Fruit fly (Drosophila melanogaster) whole organism, embryonic: ENCODE measurements around the gene tup.

ENCODE experiments used
- Bgb ChIP-seq: fragments of 200-800 bp; sonication (Bioruptor generic); IDR thresholded peaks from 2 replicates; pipeline ENCODE4 v1.3.6; 2022; ENCODE audit warnings: missing biosample characterization, missing genetic modification characterization; ENCODE audit not compliant: partially characterized antibody
- Blimp-1 ChIP-seq: fragments of 200-800 bp; sonication (Bioruptor generic); optimal IDR thresholded peaks from 3 replicates; lab custom pipeline; 2018; ENCODE audit warnings: missing biosample characterization, missing genetic modification characterization, mild to moderate bottlenecking, moderate library complexity, missing genetic modification reagents
- Bteb2 ChIP-seq: fragments of 200-800 bp; sonication (Bioruptor generic); optimal IDR thresholded peaks from 2 replicates; lab custom pipeline; 2016; ENCODE audit warnings: missing biosample characterization, missing genetic modification characterization
- CG10366 ChIP-seq: fragments of 200-800 bp; sonication (Bioruptor generic); IDR thresholded peaks from 2 replicates; pipeline ENCODE4 v1.3.6; 2022; ENCODE audit warnings: missing biosample characterization, missing genetic modification characterization
- CG10431 ChIP-seq: fragments of 200-800 bp; sonication (Bioruptor generic); optimal IDR thresholded peaks from 3 replicates; lab custom pipeline; 2018; ENCODE audit warnings: missing biosample characterization, mild to moderate bottlenecking, missing genetic modification characterization
- CG10462 ChIP-seq: fragments of 200-800 bp; sonication (Bioruptor generic); optimal IDR thresholded peaks from 2 replicates; lab custom pipeline; 2016; ENCODE audit warnings: missing biosample characterization, missing genetic modification characterization
- CG10565 ChIP-seq: fragments of 200-800 bp; sonication (Bioruptor generic); optimal IDR thresholded peaks from 3 replicates; lab custom pipeline; 2016; ENCODE audit warnings: missing biosample characterization, mild to moderate bottlenecking, missing genetic modification characterization
- CG12659 ChIP-seq: fragments of 200-800 bp; sonication (Bioruptor generic); optimal IDR thresholded peaks from 3 replicates; lab custom pipeline; 2017; ENCODE audit warnings: mild to moderate bottlenecking, missing biosample characterization, missing genetic modification reagents, missing genetic modification characterization
- CG12942 ChIP-seq: fragments of 200-800 bp; sonication (Bioruptor generic); optimal IDR thresholded peaks from 3 replicates; lab custom pipeline; 2016; ENCODE audit warnings: missing biosample characterization, missing genetic modification characterization
- CG14050 ChIP-seq: fragments of 200-800 bp; sonication (Bioruptor generic); IDR thresholded peaks from 3 replicates; pipeline ENCODE4 v1.3.6; 2022; ENCODE audit warnings: missing biosample characterization, missing genetic modification characterization
- CG14667 ChIP-seq: fragments of 200-800 bp; sonication (Bioruptor generic); IDR thresholded peaks from 2 replicates; pipeline ENCODE4 v1.3.6; 2022; ENCODE audit warnings: missing biosample characterization, missing genetic modification characterization
- CG15514 ChIP-seq: fragments of 200-800 bp; sonication (Bioruptor generic); optimal IDR thresholded peaks from 3 replicates; lab custom pipeline; 2017; ENCODE audit warnings: missing biosample characterization, missing genetic modification characterization, mild to moderate bottlenecking, moderate library complexity, missing genetic modification reagents
- CG17186 ChIP-seq: fragments of 200-800 bp; sonication (Bioruptor generic); optimal IDR thresholded peaks from 3 replicates; lab custom pipeline; 2017; ENCODE audit warnings: missing biosample characterization, missing genetic modification reagents, missing genetic modification characterization
- CG5180 ChIP-seq: fragments of 200-800 bp; sonication (Bioruptor generic); optimal IDR thresholded peaks from 3 replicates; lab custom pipeline; 2017; ENCODE audit warnings: missing biosample characterization, missing genetic modification characterization, mild to moderate bottlenecking, moderate library complexity, missing genetic modification reagents
- CG6791 ChIP-seq: fragments of 200-800 bp; sonication (Bioruptor generic); IDR thresholded peaks from 3 replicates; pipeline ENCODE4 v1.3.6; 2022; ENCODE audit warnings: missing biosample characterization, missing genetic modification characterization; ENCODE audit not compliant: partially characterized antibody
- CG6813 ChIP-seq: fragments of 200-800 bp; sonication (Bioruptor generic); optimal IDR thresholded peaks from 2 replicates; lab custom pipeline; 2017; ENCODE audit warnings: missing biosample characterization, missing genetic modification characterization, mild to moderate bottlenecking, moderate library complexity, missing genetic modification reagents
- CG8765 ChIP-seq: fragments of 200-800 bp; sonication (Bioruptor generic); IDR thresholded peaks from 2 replicates; pipeline ENCODE4 v1.3.6; 2022; ENCODE audit warnings: missing biosample characterization, missing genetic modification characterization
- CG9215 ChIP-seq: fragments of 200-800 bp; sonication (Bioruptor generic); IDR thresholded peaks from 2 replicates; pipeline ENCODE4 v1.3.6; 2022; ENCODE audit warnings: missing biosample characterization, missing genetic modification characterization
- CG9437 ChIP-seq: fragments of 200-800 bp; sonication (Bioruptor generic); optimal IDR thresholded peaks from 2 replicates; lab custom pipeline; 2018; ENCODE audit warnings: missing biosample characterization, mild to moderate bottlenecking, missing genetic modification characterization
- CG9932 ChIP-seq: fragments of 200-800 bp; sonication (Bioruptor generic); IDR thresholded peaks from 2 replicates; pipeline ENCODE4 v1.3.6; 2022; ENCODE audit warnings: missing biosample characterization, missing genetic modification characterization
- Chrac-16 ChIP-seq: fragments of 200-800 bp; sonication (Bioruptor generic); optimal IDR thresholded peaks from 3 replicates; lab custom pipeline; 2016; ENCODE audit warnings: missing biosample characterization, missing genetic modification characterization
- Dp ChIP-seq: fragments of 200-800 bp; sonication (Bioruptor generic); optimal IDR thresholded peaks from 2 replicates; lab custom pipeline; 2018; ENCODE audit warnings: missing biosample characterization, mild to moderate bottlenecking, missing genetic modification characterization, moderate library complexity
- Dref ChIP-seq: fragments of 200-800 bp; sonication (Bioruptor generic); IDR thresholded peaks from 2 replicates; pipeline ENCODE4 v1.3.6; 2022; ENCODE audit warnings: missing biosample characterization, missing genetic modification characterization
- Gsc ChIP-seq: fragments of 200-800 bp; sonication (Bioruptor generic); IDR thresholded peaks from 2 replicates; pipeline ENCODE4 v1.3.6; 2022; ENCODE audit warnings: missing biosample characterization, missing genetic modification characterization
- Hr3 ChIP-seq: fragments of 200-800 bp; sonication (Bioruptor generic); optimal IDR thresholded peaks from 3 replicates; lab custom pipeline; 2016; ENCODE audit warnings: missing biosample characterization, missing genetic modification characterization
- Hsf ChIP-seq: fragments of 200-800 bp; sonication (Bioruptor generic); optimal IDR thresholded peaks from 3 replicates; lab custom pipeline; 2016; ENCODE audit warnings: missing biosample characterization, missing genetic modification characterization
- NK7.1 ChIP-seq: fragments of 200-800 bp; sonication (Bioruptor generic); optimal IDR thresholded peaks from 3 replicates; lab custom pipeline; 2016; ENCODE audit warnings: missing biosample characterization, missing genetic modification characterization
- Side ChIP-seq: fragments of 200-800 bp; sonication (Bioruptor generic); optimal IDR thresholded peaks from 2 replicates; lab custom pipeline; 2016; ENCODE audit warnings: missing biosample characterization, missing genetic modification characterization
- Sry-β ChIP-seq: fragments of 200-800 bp; sonication (Bioruptor generic); optimal IDR thresholded peaks from 2 replicates; lab custom pipeline; 2018; ENCODE audit warnings: missing biosample characterization, mild to moderate bottlenecking, missing genetic modification characterization, moderate library complexity
- Vsx1 ChIP-seq: fragments of 200-800 bp; sonication (Bioruptor generic); optimal IDR thresholded peaks from 2 replicates; lab custom pipeline; 2017; ENCODE audit warnings: missing biosample characterization, mild to moderate bottlenecking, missing genetic modification characterization, missing genetic modification reagents
- Xbp1 ChIP-seq: fragments of 200-800 bp; sonication (Bioruptor generic); optimal IDR thresholded peaks from 3 replicates; lab custom pipeline; 2016; ENCODE audit warnings: missing biosample characterization, mild to moderate bottlenecking, missing genetic modification characterization
- amos ChIP-seq: fragments of 200-800 bp; sonication (Bioruptor generic); IDR thresholded peaks from 2 replicates; pipeline ENCODE4 v1.3.6; 2022; ENCODE audit warnings: missing biosample characterization, missing genetic modification characterization; ENCODE audit not compliant: partially characterized antibody
- bcd ChIP-seq: fragments of 200-800 bp; sonication (Bioruptor generic); optimal IDR thresholded peaks from 2 replicates; lab custom pipeline; 2017; ENCODE audit warnings: missing biosample characterization, mild to moderate bottlenecking, missing genetic modification characterization
- bowl ChIP-seq: fragments of 200-800 bp; sonication (Bioruptor generic); IDR thresholded peaks from 2 replicates; pipeline ENCODE4 v1.3.6; 2022; ENCODE audit warnings: missing biosample characterization, missing genetic modification characterization
- cad ChIP-seq: fragments of >200 bp; optimal IDR thresholded peaks from 2 replicates; lab custom pipeline; 2017; ENCODE audit warnings: missing biosample characterization, missing genetic modification characterization
- cas ChIP-seq: fragments of 200-800 bp; sonication (Bioruptor generic); IDR thresholded peaks from 2 replicates; pipeline ENCODE4 v1.3.6; 2022; ENCODE audit warnings: missing biosample characterization, missing genetic modification characterization
- crc ChIP-seq: fragments of 200-800 bp; sonication (Bioruptor generic); optimal IDR thresholded peaks from 2 replicates; lab custom pipeline; 2016; ENCODE audit warnings: missing biosample characterization, missing genetic modification characterization
- cwo ChIP-seq: fragments of 200-800 bp; sonication (Bioruptor generic); optimal IDR thresholded peaks from 3 replicates; lab custom pipeline; 2017; ENCODE audit warnings: missing biosample characterization, missing genetic modification characterization, mild to moderate bottlenecking, moderate library complexity, missing genetic modification reagents
- emc ChIP-seq: fragments of 200-800 bp; sonication (Bioruptor generic); optimal IDR thresholded peaks from 2 replicates; lab custom pipeline; 2016; ENCODE audit warnings: missing biosample characterization, missing genetic modification characterization
- gce ChIP-seq: fragments of 200-800 bp; sonication (Bioruptor generic); IDR thresholded peaks from 3 replicates; pipeline ENCODE4 v1.3.6; 2022; ENCODE audit warnings: missing biosample characterization, missing genetic modification characterization
- gcm ChIP-seq: fragments of 200-800 bp; sonication (Bioruptor generic); optimal IDR thresholded peaks from 2 replicates; lab custom pipeline; 2019; ENCODE audit warnings: missing biosample characterization, mild to moderate bottlenecking, missing genetic modification characterization, moderate library complexity
- hkb ChIP-seq, 2 experiments: fragments of 200-800 bp in 1 of 2; fragments of >200 bp in 1 of 2; sonication (Bioruptor generic) in 1 of 2; IDR thresholded peaks in 1 of 2; optimal IDR thresholded peaks in 1 of 2; 2 replicates each; pipeline versions ENCODE4 v1.3.6 to Lab custom; 2017 to 2022; ENCODE audit warnings: missing biosample characterization in 1 of 2, missing genetic modification characterization in 1 of 2
- hth ChIP-seq: fragments of >200 bp; optimal IDR thresholded peaks from 2 replicates; lab custom pipeline; 2017; ENCODE audit warnings: inconsistent platforms
- jigr1 ChIP-seq: fragments of 200-800 bp; sonication (Bioruptor generic); IDR thresholded peaks from 3 replicates; pipeline ENCODE4 v1.3.6; 2022; ENCODE audit warnings: missing biosample characterization, missing genetic modification characterization
- nau ChIP-seq: fragments of 200-800 bp; sonication (Bioruptor generic); optimal IDR thresholded peaks from 3 replicates; lab custom pipeline; 2017; ENCODE audit warnings: missing biosample characterization, mild to moderate bottlenecking, missing genetic modification characterization, missing genetic modification reagents
- peb ChIP-seq: fragments of 200-800 bp; sonication (Bioruptor generic); IDR thresholded peaks from 2 replicates; pipeline ENCODE4 v1.3.6; 2022; ENCODE audit warnings: missing biosample characterization, missing genetic modification characterization
- sens ChIP-seq: fragments of 200-800 bp; sonication (Bioruptor generic); peaks from one replicate; lab custom pipeline; 2016; ENCODE audit warnings: missing biosample characterization, missing genetic modification characterization
- sima ChIP-seq: fragments of 200-800 bp; sonication (Bioruptor generic); optimal IDR thresholded peaks from 2 replicates; lab custom pipeline; 2016; ENCODE audit warnings: missing biosample characterization, missing genetic modification characterization
- sob ChIP-seq: fragments of 200-800 bp; sonication (Bioruptor generic); IDR thresholded peaks from 2 replicates; pipeline ENCODE4 v1.3.6; 2022; ENCODE audit warnings: missing biosample characterization, missing genetic modification characterization
- tap ChIP-seq: fragments of 200-800 bp; optimal IDR thresholded peaks from 3 replicates; lab custom pipeline; 2019; ENCODE audit warnings: missing biosample characterization, mild to moderate bottlenecking, missing genetic modification characterization, moderate library complexity
- unpg ChIP-seq: fragments of 200-800 bp; sonication (Bioruptor generic); optimal IDR thresholded peaks from 3 replicates; lab custom pipeline; 2018; ENCODE audit warnings: missing biosample characterization, mild to moderate bottlenecking, missing genetic modification characterization, moderate library complexity

Gene tup

DNA sequence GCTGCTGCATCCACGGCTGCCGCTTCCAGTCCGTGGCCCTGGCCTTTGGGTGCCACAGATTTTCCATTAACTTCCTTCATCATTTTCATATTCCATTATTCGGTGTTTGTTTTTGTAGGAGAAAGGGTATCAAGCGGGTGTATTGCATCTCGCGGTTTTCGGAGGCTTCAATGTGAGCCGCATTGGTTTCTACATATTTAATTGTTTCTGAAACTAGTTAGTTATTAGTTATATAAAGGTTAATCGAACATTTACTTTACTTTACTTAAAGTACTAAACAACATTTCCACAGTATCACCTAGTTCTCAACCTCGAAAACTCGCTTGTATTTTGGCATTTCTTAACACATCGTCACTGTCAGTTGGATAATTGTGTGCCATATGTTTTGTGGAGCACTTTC is 18.8 kb upstream of the tup start (continued):
- TF ChIP-seq CG6791 (GFP tag; lab: Robert Waterston, UW) (no peak), crc (GFP tag; lab: Kevin White, UChicago) (no peak), bowl (GFP tag; lab: Robert Waterston, UW) (no peak), cas (GFP tag; lab: Robert Waterston, UW) (no peak), Sry-β (GFP tag; lab: Kevin White, UChicago) (peak; percentile 17), Hsf (peak; percentile 13), cwo (no peak), CG5180 (no peak), NK7.1 (GFP tag; lab: Kevin White, UChicago) (no peak), bcd (GFP tag; lab: Kevin White, UChicago) (peak; percentile 4), CG9215 (GFP tag; lab: Robert Waterston, UW) (no peak), CG10366 (GFP tag; lab: Robert Waterston, UW) (peak; percentile 17; the same call in 1 of the 2 replicates), Vsx1 (GFP tag; lab: Kevin White, UChicago) (no peak), CG14667 (peak; percentile 41; the same call in 1 of the 2 replicates), gce (GFP tag; lab: Robert Waterston, UW) (no peak), CG12942 (GFP tag; lab: Kevin White, UChicago) (no peak), CG9932 (GFP tag; lab: Robert Waterston, UW) (no peak), CG10431 (GFP tag; lab: Kevin White, UChicago) (no peak), CG15514 (no peak), Bteb2 (GFP tag; lab: Kevin White, UChicago) (no peak), hth (lab: Kevin White, UChicago) (no peak), CG9437 (GFP tag; lab: Kevin White, UChicago) (no peak), sens (GFP tag; lab: Kevin White, UChicago) (peak; percentile 93), tap (peak; percentile 12), CG8765 (GFP tag; lab: Robert Waterston, UW) (0 out of 2 replicates have a peak, but pooled peaks have one; percentile 22), Chrac-16 (GFP tag; lab: Kevin White, UChicago) (peak; percentile 58), nau (GFP tag; lab: Kevin White, UChicago) (no peak), CG17186 (GFP tag; lab: Kevin White, UChicago) (no peak), CG10565 (GFP tag; lab: Kevin White, UChicago) (no peak), Hr3 (GFP tag; lab: Kevin White, UChicago) (peak; percentile 26), Bgb (GFP tag; lab: Robert Waterston, UW) (no peak), sima (GFP tag; lab: Kevin White, UChicago) (no peak), Side (GFP tag; lab: Kevin White, UChicago) (no peak), CG12659 (GFP tag; lab: Kevin White, UChicago) (peak; percentile 4), Blimp-1 (peak; percentile 71), cad (GFP tag; lab: Kevin White, UChicago) (no peak), jigr1 (no peak), Xbp1 (GFP tag; lab: Kevin White, UChicago) (peak; percentile 56), emc (GFP tag; lab: Kevin White, UChicago) (no peak), Gsc (peak; percentile 34; the same call in 1 of the 2 replicates), gcm (GFP tag; lab: Kevin White, UChicago) (no peak), CG14050 (GFP tag; lab: Robert Waterston, UW) (no peak), Dp (GFP tag; lab: Kevin White, UChicago) (no peak), peb (GFP tag; lab: Robert Waterston, UW) (peak; percentile 36; the same call in 1 of the 2 replicates), CG6813 (GFP tag; lab: Kevin White, UChicago) (no peak), CG10462 (GFP tag; lab: Kevin White, UChicago) (no peak), sob (GFP tag; lab: Robert Waterston, UW) (no peak), hkb (optimal IDR thresholded peaks at IDR 0.05; lab: Kevin White, UChicago) (no peak), hkb (GFP tag; IDR thresholded peaks at IDR 0.05; lab: Robert Waterston, UW) (peak; percentile 28; the same call in 1 of the 2 replicates), amos (GFP tag; lab: Robert Waterston, UW) (no peak), Dref (GFP tag; lab: Robert Waterston, UW) (no peak), unpg (GFP tag; lab: Kevin White, UChicago) (peak; percentile 69)
